Worm (Caenorhabditis elegans): ENCODE measurements around the gene rpb-6.

DNA sequence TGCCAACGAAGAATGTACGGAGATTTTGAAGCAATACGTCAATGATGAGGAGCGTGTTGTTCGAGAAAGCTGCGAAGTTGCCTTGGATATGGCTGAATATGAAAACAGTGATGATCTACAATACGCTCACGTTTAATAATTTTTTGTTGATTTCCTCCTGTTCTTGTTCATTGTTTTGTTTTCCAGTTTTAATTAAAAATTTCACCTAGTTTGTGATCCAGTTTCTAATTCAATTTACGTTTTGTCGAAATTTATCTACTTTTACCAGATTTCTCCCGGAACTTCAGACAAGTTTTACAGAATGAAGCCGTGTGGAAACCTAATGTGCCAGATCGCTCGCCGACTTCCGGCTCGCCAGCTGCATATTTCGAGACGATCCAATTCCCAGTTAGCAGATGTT lies 1.7 kb downstream of the rpb-6 start, which contains the start of gene dap-3:
- TF ChIP-seq flt-1 (GFP tag; IDR thresholded peaks at IDR 0.05): no peak
- TF ChIP-seq ama-1 (optimal IDR thresholded peaks at IDR 0.05): no peak
- TF ChIP-seq F13C5.2 (tag; optimal IDR thresholded peaks at IDR 0.05): no peak
